Fruit fly (Drosophila melanogaster): ENCODE data around the gene CG14864.

CG14864 gene

dm6 chr3R:15218824-15219576, 49.3 kb downstream of the CG14864 start, which contains the start of the genes SIDL and CG12241 (continued):
- TF ChIP-seq CG11247 (GFP tag; IDR thresholded peaks at IDR 0.05) (peak; percentile 92), CG18262 (tag; optimal IDR thresholded peaks at IDR 0.05) (peak; percentile 90), CG1024 (GFP tag; IDR thresholded peaks at IDR 0.05) (peak; percentile 87), otp (GFP tag; IDR thresholded peaks at IDR 0.05) (no peak), CG33213 (GFP tag; optimal IDR thresholded peaks at IDR 0.05) (peak; percentile 59), maf-S (GFP tag; optimal IDR thresholded peaks at IDR 0.05) (peak; percentile 75), oc (tag; optimal IDR thresholded peaks at IDR 0.05) (no peak), Lim3 (GFP tag; IDR thresholded peaks at IDR 0.05) (no peak), dmrt11E (tag; optimal IDR thresholded peaks at IDR 0.05) (peak; percentile 12), CG10431 (GFP tag; optimal IDR thresholded peaks at IDR 0.05) (no peak), pho (GFP tag; optimal IDR thresholded peaks at IDR 0.05) (peak; percentile 79), ash1 (GFP tag; optimal IDR thresholded peaks at IDR 0.05) (no peak), ac (GFP tag; optimal IDR thresholded peaks at IDR 0.05) (no peak), pan (optimal IDR thresholded peaks at IDR 0.05) (no peak), pan (GFP tag; optimal IDR thresholded peaks at IDR 0.05 in 1 of 2, IDR thresholded peaks at IDR 0.05 in 1 of 2) (peak in 1 of 2 experiments; percentile 96), gt (GFP tag; IDR thresholded peaks at IDR 0.05) (peak; percentile 76), tna (GFP tag; IDR thresholded peaks at IDR 0.05; ENCODE audit: partially characterized antibody) (no peak), CG14014 (GFP tag; IDR thresholded peaks at IDR 0.05) (peak; percentile 39; the same call in 1 of the 2 replicates), Doc3 (GFP tag; IDR thresholded peaks at IDR 0.05; ENCODE audit: partially characterized antibody) (no peak), Ada2b (GFP tag; IDR thresholded peaks at IDR 0.05) (peak; percentile 94), ERR (GFP tag; optimal IDR thresholded peaks at IDR 0.05) (peak; percentile 77), chn (GFP tag; optimal IDR thresholded peaks at IDR 0.05) (peak; percentile 74), mld (GFP tag; IDR thresholded peaks at IDR 0.05; ENCODE audit: partially characterized antibody) (no peak), MESR4 (GFP tag; optimal IDR thresholded peaks at IDR 0.05) (peak; percentile 66), Gsc (GFP tag; IDR thresholded peaks at IDR 0.05) (peak; percentile 78), disco-r (GFP tag; optimal IDR thresholded peaks at IDR 0.05) (no peak), vvl (GFP tag; IDR thresholded peaks at IDR 0.05) (peak; percentile 96), al (GFP tag; IDR thresholded peaks at IDR 0.05) (peak; percentile 94), corto (GFP tag; optimal IDR thresholded peaks at IDR 0.05) (no peak), CG7745 (tag; optimal IDR thresholded peaks at IDR 0.05) (no peak), ewg (GFP tag; optimal IDR thresholded peaks at IDR 0.05) (no peak), row (GFP tag; IDR thresholded peaks at IDR 0.05) (peak; percentile 76), mirr (GFP tag; optimal IDR thresholded peaks at IDR 0.05) (peak; percentile 9), Sry-δ (GFP tag; optimal IDR thresholded peaks at IDR 0.05) (peak; percentile 66), Sin3A (optimal IDR thresholded peaks at IDR 0.05) (no peak), CTCF (GFP tag; optimal IDR thresholded peaks at IDR 0.05) (no peak), CG10267 (tag; optimal IDR thresholded peaks at IDR 0.05) (peak; percentile 80), E2f2 (GFP tag; IDR thresholded peaks at IDR 0.05) (peak; percentile 58), chinmo (GFP tag; IDR thresholded peaks at IDR 0.05; ENCODE audit: partially characterized antibody) (no peak), Usf (GFP tag; optimal IDR thresholded peaks at IDR 0.05) (no peak), CG12769 (tag; optimal IDR thresholded peaks at IDR 0.05) (no peak), CG31388 (GFP tag; optimal IDR thresholded peaks at IDR 0.05) (peak; percentile 62), CG18011 (GFP tag; optimal IDR thresholded peaks at IDR 0.05) (peak; percentile 50), D19B (GFP tag; optimal IDR thresholded peaks at IDR 0.05) (peak; percentile 90), CG2875 (GFP tag; optimal IDR thresholded peaks at IDR 0.05) (no peak), HHEX (GFP tag; optimal IDR thresholded peaks at IDR 0.05) (peak; percentile 83), sima (GFP tag; optimal IDR thresholded peaks at IDR 0.05) (peak; percentile 63), usp (GFP tag; optimal IDR thresholded peaks at IDR 0.05) (no peak), CG1792 (GFP tag; optimal IDR thresholded peaks at IDR 0.05) (peak; percentile 71), inv (GFP tag; IDR thresholded peaks at IDR 0.05; ENCODE audit: partially characterized antibody) (no peak), Oaz (GFP tag; IDR thresholded peaks at IDR 0.05) (0 out of 2 replicates have a peak, but pooled peaks have one; percentile 21)

All from whole organism, embryonic.